Worm (Caenorhabditis elegans) whole organism, late embryonic: Measurements from ENCODE around the gene gfl-1.

Source experiments
- C08G9.2 ChIP-seq: sonication (generic microtip); optimal IDR thresholded peaks from 2 replicates; lab custom pipeline; 2016; ENCODE audit warnings: mild to moderate bottlenecking, missing genetic modification characterization, moderate library complexity, missing compliant biosample characterization
- F13H6.1 ChIP-seq: sonication (generic microtip); optimal IDR thresholded peaks from 2 replicates; lab custom pipeline; 2016; ENCODE audit warnings: missing genetic modification characterization, missing compliant biosample characterization
- K02D7.2 ChIP-seq: sonication (generic microtip); optimal IDR thresholded peaks from 2 replicates; lab custom pipeline; 2017; ENCODE audit warnings: mild to moderate bottlenecking, missing genetic modification characterization, missing compliant biosample characterization
- T23F11.4 ChIP-seq: fragments of 200-800 bp; sonication (Bioruptor generic); optimal IDR thresholded peaks from 2 replicates; lab custom pipeline; 2018; ENCODE audit warnings: mild to moderate bottlenecking, missing genetic modification characterization, missing compliant biosample characterization
- ahr-1 ChIP-seq: sonication (generic microtip); optimal IDR thresholded peaks from 2 replicates; lab custom pipeline; 2016; ENCODE audit warnings: missing genetic modification characterization, missing compliant biosample characterization
- ama-1 ChIP-seq: fragments of 150-350 bp; optimal IDR thresholded peaks from 2 replicates; lab custom pipeline; 2014
- ceh-14 ChIP-seq: sonication (generic microtip); optimal IDR thresholded peaks from 2 replicates; lab custom pipeline; 2016; ENCODE audit warnings: missing genotype, missing genetic modification characterization, missing compliant biosample characterization
- ceh-18 ChIP-seq: sonication (generic microtip); optimal IDR thresholded peaks from 2 replicates; lab custom pipeline; 2016; ENCODE audit warnings: missing genetic modification characterization, missing compliant biosample characterization
- ceh-22 ChIP-seq: sonication (generic microtip); optimal IDR thresholded peaks from 2 replicates; lab custom pipeline; 2017; ENCODE audit warnings: missing biosample characterization, missing genetic modification characterization
- ceh-30 ChIP-seq: fragments of 150-350 bp; optimal IDR thresholded peaks from 2 replicates; lab custom pipeline; 2014; ENCODE audit warnings: missing biosample characterization, missing genetic modification characterization
- ceh-45 ChIP-seq: fragments of 200-800 bp; sonication (Bioruptor generic); IDR thresholded peaks from 2 replicates; pipeline ENCODE4 v1.3.6; 2022; ENCODE audit warnings: missing genetic modification reagents, missing genetic modification characterization, missing compliant biosample characterization
- ceh-48 ChIP-seq: sonication (generic microtip); optimal IDR thresholded peaks from 2 replicates; lab custom pipeline; 2016; ENCODE audit warnings: missing genetic modification characterization, inconsistent platforms, missing compliant biosample characterization
- ceh-6 ChIP-seq: fragments of 200-800 bp; sonication (Bioruptor generic); optimal IDR thresholded peaks from 2 replicates; lab custom pipeline; 2018; ENCODE audit warnings: mild to moderate bottlenecking, missing genetic modification characterization, missing compliant biosample characterization
- ceh-9 ChIP-seq: sonication (generic microtip); optimal IDR thresholded peaks from 2 replicates; lab custom pipeline; 2016; ENCODE audit warnings: mild to moderate bottlenecking, missing genetic modification characterization, inconsistent platforms, missing compliant biosample characterization
- elt-2 ChIP-seq: sonication (generic microtip); optimal IDR thresholded peaks from 2 replicates; lab custom pipeline; 2016; ENCODE audit warnings: missing genetic modification reagents, missing genetic modification characterization, missing compliant biosample characterization
- elt-4 ChIP-seq: sonication (generic microtip); optimal IDR thresholded peaks from 2 replicates; lab custom pipeline; 2016; ENCODE audit warnings: missing genetic modification characterization, missing compliant biosample characterization
- eyg-1 ChIP-seq: sonication (generic microtip); optimal IDR thresholded peaks from 2 replicates; lab custom pipeline; 2016; ENCODE audit warnings: missing genotype, missing genetic modification characterization, missing compliant biosample characterization
- fax-1 ChIP-seq: sonication (generic microtip); optimal IDR thresholded peaks from 2 replicates; lab custom pipeline; 2016; ENCODE audit warnings: missing genotype, missing genetic modification characterization, missing compliant biosample characterization
- fkh-6 ChIP-seq: sonication (generic microtip); optimal IDR thresholded peaks from 2 replicates; lab custom pipeline; 2016; ENCODE audit warnings: missing genetic modification characterization, missing compliant biosample characterization
- hlh-13 ChIP-seq: fragments of 200-800 bp; sonication (Bioruptor generic); optimal IDR thresholded peaks from 2 replicates; lab custom pipeline; 2018; ENCODE audit warnings: mild to moderate bottlenecking, missing genetic modification characterization, missing compliant biosample characterization
- hlh-15 ChIP-seq: sonication (generic microtip); optimal IDR thresholded peaks from 2 replicates; lab custom pipeline; 2016; ENCODE audit warnings: missing genetic modification characterization, missing compliant biosample characterization
- hlh-30 ChIP-seq: sonication (generic microtip); optimal IDR thresholded peaks from 2 replicates; lab custom pipeline; 2017; ENCODE audit warnings: antibody characterized with exemption, missing genetic modification characterization, missing compliant biosample characterization; ENCODE audit not compliant: insufficient read depth
- lin-11 ChIP-seq: fragments of 200-800 bp; sonication (Bioruptor generic); optimal IDR thresholded peaks from 2 replicates; lab custom pipeline; 2018; ENCODE audit warnings: mild to moderate bottlenecking, missing genetic modification characterization, missing compliant biosample characterization
- mec-3 ChIP-seq: sonication (generic microtip); optimal IDR thresholded peaks from 2 replicates; lab custom pipeline; 2016; ENCODE audit warnings: borderline replicate concordance, missing genetic modification characterization, missing compliant biosample characterization
- nfya-1 ChIP-seq: sonication (generic microtip); optimal IDR thresholded peaks from 2 replicates; lab custom pipeline; 2017; ENCODE audit warnings: missing genetic modification characterization, mild to moderate bottlenecking, missing compliant biosample characterization, antibody characterized with exemption, moderate library complexity
- nhr-232 ChIP-seq: sonication (generic microtip); optimal IDR thresholded peaks from 2 replicates; lab custom pipeline; 2016; ENCODE audit warnings: missing genetic modification characterization, missing compliant biosample characterization
- odd-2 ChIP-seq: sonication (generic microtip); optimal IDR thresholded peaks from 2 replicates; lab custom pipeline; 2017; ENCODE audit warnings: antibody characterized with exemption, mild to moderate bottlenecking, missing genetic modification characterization, missing compliant biosample characterization
- pag-3 ChIP-seq: sonication (generic microtip); optimal IDR thresholded peaks from 2 replicates; lab custom pipeline; 2016; ENCODE audit warnings: missing compliant biosample characterization, missing genetic modification characterization, borderline replicate concordance
- pat-9 ChIP-seq: fragments of 200-800 bp; sonication (Bioruptor generic); optimal IDR thresholded peaks from 2 replicates; lab custom pipeline; 2018; ENCODE audit warnings: mild to moderate bottlenecking, missing genetic modification characterization, moderate library complexity, missing compliant biosample characterization
- pha-2 ChIP-seq: sonication (generic microtip); optimal IDR thresholded peaks from 2 replicates; lab custom pipeline; 2017; ENCODE audit warnings: mild to moderate bottlenecking, missing genetic modification characterization, missing compliant biosample characterization
- pqm-1 ChIP-seq: sonication (generic microtip); optimal IDR thresholded peaks from 2 replicates; lab custom pipeline; 2016; ENCODE audit warnings: missing genetic modification characterization, missing compliant biosample characterization
- pros-1 ChIP-seq: fragments of 150-350 bp; optimal IDR thresholded peaks from 2 replicates; lab custom pipeline; 2014; ENCODE audit warnings: missing biosample characterization, missing genetic modification reagents, missing genetic modification characterization
- ref-2 ChIP-seq: sonication (generic microtip); optimal IDR thresholded peaks from 2 replicates; lab custom pipeline; 2016; ENCODE audit warnings: missing genetic modification characterization, missing compliant biosample characterization
- rnt-1 ChIP-seq: sonication (generic microtip); optimal IDR thresholded peaks from 2 replicates; lab custom pipeline; 2016; ENCODE audit warnings: missing genetic modification characterization, missing compliant biosample characterization
- sdc-2 ChIP-seq: sonication (generic microtip); optimal IDR thresholded peaks from 2 replicates; lab custom pipeline; 2016; ENCODE audit warnings: missing genotype, missing genetic modification characterization, missing compliant biosample characterization
- sox-2 ChIP-seq: fragments of 200-800 bp; sonication (Bioruptor generic); IDR thresholded peaks from 2 replicates; pipeline ENCODE4 v1.3.6; 2022; ENCODE audit warnings: missing genetic modification reagents, missing genetic modification characterization, missing compliant biosample characterization
- sox-4 ChIP-seq: sonication (generic microtip); optimal IDR thresholded peaks from 2 replicates; lab custom pipeline; 2017; ENCODE audit warnings: mild to moderate bottlenecking, missing genetic modification characterization, inconsistent platforms, missing compliant biosample characterization
- tbx-2 ChIP-seq: sonication (generic microtip); optimal IDR thresholded peaks from 2 replicates; lab custom pipeline; 2016; ENCODE audit warnings: missing genetic modification characterization, missing compliant biosample characterization
- tbx-7 ChIP-seq: sonication (generic microtip); optimal IDR thresholded peaks from 2 replicates; lab custom pipeline; 2016; ENCODE audit warnings: missing genotype, missing genetic modification characterization, missing compliant biosample characterization
- unc-42 ChIP-seq: sonication (generic microtip); optimal IDR thresholded peaks from 2 replicates; lab custom pipeline; 2016; ENCODE audit warnings: missing genotype, missing genetic modification characterization, missing compliant biosample characterization
- unc-55 ChIP-seq: sonication (generic microtip); optimal IDR thresholded peaks from 2 replicates; lab custom pipeline; 2017; ENCODE audit warnings: missing biosample characterization, missing genetic modification reagents, missing genetic modification characterization
- unc-86 ChIP-seq: sonication (generic microtip); optimal IDR thresholded peaks from 2 replicates; lab custom pipeline; 2016; ENCODE audit warnings: missing genetic modification characterization, missing compliant biosample characterization
- zip-5 ChIP-seq: sonication (generic microtip); optimal IDR thresholded peaks from 2 replicates; lab custom pipeline; 2016; ENCODE audit warnings: missing genetic modification characterization, missing compliant biosample characterization
- ztf-16 ChIP-seq: sonication (generic microtip); optimal IDR thresholded peaks from 2 replicates; lab custom pipeline; 2017; ENCODE audit warnings: missing genetic modification characterization, missing compliant biosample characterization

The gfl-1 gene

DNA sequence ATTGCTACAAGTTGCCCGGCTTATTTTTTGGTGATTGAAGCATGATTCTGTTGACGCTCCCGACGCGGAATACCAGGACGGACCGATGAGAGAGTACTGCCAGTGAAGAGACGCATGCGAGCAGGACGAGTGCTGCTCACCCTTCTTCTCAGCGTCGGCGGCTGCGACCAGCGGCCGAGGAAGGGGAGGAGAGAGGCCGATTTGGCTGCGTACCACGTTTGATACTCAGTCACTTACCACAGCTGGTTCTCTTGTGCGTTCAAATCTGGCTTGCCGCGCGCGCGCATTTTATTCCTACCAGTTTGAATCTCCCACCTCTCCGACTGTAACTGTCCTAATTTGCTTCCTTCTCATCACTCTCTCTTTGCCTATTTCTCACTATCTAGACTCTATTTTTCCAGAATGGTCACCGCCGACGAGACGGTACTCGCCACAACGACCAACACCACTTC lies 3.2 kb downstream of the gfl-1 start, which contains the start of gene mep-1 (continued):
- TF ChIP-seq ceh-6 (GFP tag; lab: Kevin White, UChicago) (peak; percentile 5), C08G9.2 (tag; lab: Kevin White, UChicago) (peak; percentile 17), unc-42 (tag; lab: Kevin White, UChicago) (peak; percentile 43), ref-2 (tag; lab: Kevin White, UChicago) (peak; percentile 9)
- TF ChIP-seq, all 69 proteins: peak for 16

- TF ChIP-seq pha-2 (tag; lab: Kevin White, UChicago), result no peak
- TF ChIP-seq sox-4 (tag; lab: Kevin White, UChicago), result no peak
- no peak for TF ChIP-seq odd-2 (tag; lab: Kevin White, UChicago)
- no peak for TF ChIP-seq nhr-232
- no peak for TF ChIP-seq pqm-1 (tag; lab: Kevin White, UChicago)
- no peak for TF ChIP-seq nfya-1
- no peak for TF ChIP-seq K02D7.2 (tag; lab: Kevin White, UChicago)
- TF ChIP-seq hlh-13, result no peak
- TF ChIP-seq fax-1, result no peak
- TF ChIP-seq ceh-14 (tag; lab: Kevin White, UChicago), result no peak
- no peak for TF ChIP-seq ceh-18
- TF ChIP-seq eyg-1 (tag; lab: Kevin White, UChicago), result no peak
- TF ChIP-seq ceh-30 (tag; lab: Kevin White, UChicago), result no peak
- TF ChIP-seq ref-2 (tag; lab: Kevin White, UChicago), result no peak
Observed at ce11 chrIV:11526189-11526588, 5.1 kb downstream of the gfl-1 start.

DNA sequence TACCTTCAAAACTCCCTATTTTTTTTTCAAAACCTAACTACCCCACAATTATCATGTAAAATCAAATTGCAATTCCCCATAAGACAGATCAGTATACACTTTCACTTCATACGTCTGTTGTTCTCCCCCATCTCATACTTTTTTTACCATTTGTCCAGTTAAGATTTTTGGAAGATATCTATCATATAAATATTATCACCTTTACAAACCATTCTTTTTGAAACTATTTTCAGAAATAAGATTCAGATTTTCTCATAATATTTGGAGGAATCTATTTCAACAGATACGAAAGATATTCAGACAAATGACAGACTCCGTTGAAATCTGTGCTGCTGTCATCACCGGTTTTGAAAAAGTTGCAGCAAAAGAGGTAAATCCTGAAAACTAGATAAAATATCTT lies 6.7 kb downstream of the gfl-1 start, which contains the start of gene M04B2.2:
M04B2.2 (plus strand) TSS at position 301 of the 400 bp plus-strand sequence.
- TF ChIP-seq fax-1 (no peak), ama-1 (peak; percentile 47)

ce11 chrIV:11548671-11549070 lies 27.6 kb downstream of the gfl-1 start, which contains the start of gene M04B2.7:
Gene M04B2.7 (minus strand): TSS chrIV:11548771.
- TF ChIP-seq sox-4 (tag; lab: Kevin White, UChicago) (no peak), elt-4 (tag; lab: Kevin White, UChicago) (no peak), ceh-22 (tag; lab: Kevin White, UChicago) (no peak), ceh-30 (tag; lab: Kevin White, UChicago) (no peak), ama-1 (no peak), pag-3 (tag; lab: Kevin White, UChicago) (no peak), F13H6.1 (tag; lab: Kevin White, UChicago) (no peak), ztf-16 (tag; lab: Kevin White, UChicago) (no peak), ahr-1 (tag; lab: Kevin White, UChicago) (no peak), rnt-1 (tag; lab: Kevin White, UChicago) (no peak), fkh-6 (tag; lab: Kevin White, UChicago) (no peak), nfya-1 (no peak), mec-3 (tag; lab: Kevin White, UChicago) (no peak), hlh-30 (no peak), sdc-2 (tag; lab: Kevin White, UChicago) (no peak), ceh-9 (tag; lab: Kevin White, UChicago) (no peak), hlh-15 (tag; lab: Kevin White, UChicago) (no peak), elt-2 (tag; lab: Kevin White, UChicago) (no peak), ceh-48 (tag; lab: Kevin White, UChicago) (no peak)

- TF ChIP-seq lin-11 (tag; lab: Kevin White, UChicago) (peak; percentile 80), rnt-1 (tag; lab: Kevin White, UChicago) (peak; percentile 75), unc-55 (GFP tag; lab: Kevin White, UChicago) (no peak), K02D7.2 (tag; lab: Kevin White, UChicago) (peak; percentile 79), zip-5 (tag; lab: Kevin White, UChicago) (peak; percentile 34), ceh-45 (peak; percentile 80), ceh-18 (peak; percentile 77), sox-2 (GFP tag; lab: Robert Waterston, UW) (peak; percentile 60), tbx-7 (peak; percentile 39), pros-1 (tag; lab: Kevin White, UChicago) (peak; percentile 9), ref-2 (tag; lab: Kevin White, UChicago) (peak; percentile 73), T23F11.4 (peak; percentile 76), F13H6.1 (tag; lab: Kevin White, UChicago) (peak; percentile 75), mec-3 (tag; lab: Kevin White, UChicago) (no peak), hlh-30 (peak; percentile 92), unc-86 (tag; lab: Kevin White, UChicago) (peak; percentile 74), pat-9 (tag; lab: Kevin White, UChicago) (peak; percentile 80), ztf-16 (tag; lab: Kevin White, UChicago) (peak; percentile 79), pag-3 (tag; lab: Kevin White, UChicago) (no peak), tbx-2 (tag; lab: Kevin White, UChicago) (peak; percentile 72), elt-2 (tag; lab: Kevin White, UChicago) (peak; percentile 88)
Observed at ce11 chrIV:11549694-11550093, 28.6 kb downstream of the gfl-1 start.
